Fruit fly (Drosophila melanogaster): ENCODE results near the gene CG10413.

The CG10413 gene

DNA sequence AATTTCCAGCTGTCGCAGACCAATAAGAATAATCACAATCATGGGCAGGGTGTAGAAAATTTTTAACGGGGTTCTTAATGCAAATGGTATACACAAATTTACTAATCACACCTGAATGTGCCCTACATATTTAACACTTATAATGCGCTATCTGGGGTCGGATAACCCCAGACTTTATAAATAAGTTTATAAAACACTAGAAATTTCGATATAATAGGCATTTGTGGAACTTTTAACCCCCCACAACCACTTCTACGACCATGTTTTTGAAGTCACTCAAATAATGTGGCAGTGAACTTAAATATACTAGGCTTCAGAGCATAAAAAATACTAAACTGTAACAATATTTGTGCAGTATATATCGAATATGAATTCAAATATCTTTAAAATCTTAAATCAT lies at the start of gene CG10413 (continued):
- TF ChIP-seq CG16779 (tag; optimal IDR thresholded peaks at IDR 0.05) (no peak), CG3032 (tag; optimal IDR thresholded peaks at IDR 0.05) (peak; percentile 98), Hr39 (GFP tag; optimal IDR thresholded peaks at IDR 0.05) (peak; percentile 99), eg (GFP tag; IDR thresholded peaks at IDR 0.05) (peak; percentile 97), dsx (GFP tag; optimal IDR thresholded peaks at IDR 0.05; ENCODE audit: poor library complexity, severe bottlenecking) (peak; percentile 95), achi (GFP tag; optimal IDR thresholded peaks at IDR 0.05) (peak; percentile 98), cyc (GFP tag; optimal IDR thresholded peaks at IDR 0.05) (peak; percentile 99), CG31627 (GFP tag; optimal IDR thresholded peaks at IDR 0.05) (peak; percentile 99)

dm6 chr2L:18653328-18653675 lies 48.3 kb upstream of the CG10413 start:
- TF ChIP-seq lz (GFP tag; optimal IDR thresholded peaks at IDR 0.05), result peak; percentile 82
- TF ChIP-seq net (GFP tag; optimal IDR thresholded peaks at IDR 0.05), result peak; percentile 78
- peak; percentile 62 to 73 for TF ChIP-seq ss (GFP tag; optimal IDR thresholded peaks at IDR 0.05)
- TF ChIP-seq CG6808 (GFP tag; optimal IDR thresholded peaks at IDR 0.05), result peak; percentile 73
- peak; percentile 48 for TF ChIP-seq CG9139 (GFP tag; optimal IDR thresholded peaks at IDR 0.05)
- TF ChIP-seq svp (GFP tag), result peak; percentile 97
- peak; percentile 70 for TF ChIP-seq Sox15 (GFP tag; optimal IDR thresholded peaks at IDR 0.05)
- peak; percentile 86 for TF ChIP-seq vri (GFP tag; optimal IDR thresholded peaks at IDR 0.05)
- no peak for TF ChIP-seq fd85E (GFP tag; optimal IDR thresholded peaks at IDR 0.05)
- TF ChIP-seq spab (GFP tag; optimal IDR thresholded peaks at IDR 0.05), result peak; percentile 79
- TF ChIP-seq Gug (GFP tag; IDR thresholded peaks at IDR 0.05), result peak; percentile 35; the same call in 1 of the 2 replicates
- peak; percentile 78 for TF ChIP-seq CG11902 (GFP tag; optimal IDR thresholded peaks at IDR 0.05)
- peak; percentile 70 for TF ChIP-seq fd59A (GFP tag; optimal IDR thresholded peaks at IDR 0.05)
- peak; percentile 68; the same call in 1 of the 2 replicates for TF ChIP-seq CG15336 (GFP tag; IDR thresholded peaks at IDR 0.05)
- TF ChIP-seq fkh (GFP tag; optimal IDR thresholded peaks at IDR 0.05), result no peak
- TF ChIP-seq Hr38 (GFP tag; optimal IDR thresholded peaks at IDR 0.05), result no peak
- peak; percentile 76 for TF ChIP-seq CG6792 (GFP tag; optimal IDR thresholded peaks at IDR 0.05)
- peak; percentile 85 for TF ChIP-seq dsx (GFP tag; optimal IDR thresholded peaks at IDR 0.05; ENCODE audit: poor library complexity, severe bottlenecking)
- peak; percentile 81 for TF ChIP-seq CG1621 (tag; optimal IDR thresholded peaks at IDR 0.05)
- peak; percentile 97 for TF ChIP-seq Eip78C (GFP tag)
- TF ChIP-seq CG11762 (GFP tag; optimal IDR thresholded peaks at IDR 0.05; ENCODE audit: insufficient read depth), result peak; percentile 75
- TF ChIP-seq salr (GFP tag; optimal IDR thresholded peaks at IDR 0.05), result peak; percentile 43 to 62
- TF ChIP-seq eg (GFP tag; IDR thresholded peaks at IDR 0.05), result peak; percentile 72; the same call in 2 of the 3 replicates
- peak; percentile 81 for TF ChIP-seq Met (GFP tag; optimal IDR thresholded peaks at IDR 0.05)
- TF ChIP-seq CG3919 (GFP tag; optimal IDR thresholded peaks at IDR 0.05), result peak; percentile 86
- peak; percentile 83 for TF ChIP-seq acj6 (GFP tag; optimal IDR thresholded peaks at IDR 0.05)
- peak; percentile 78 for TF ChIP-seq CG10631 (GFP tag; optimal IDR thresholded peaks at IDR 0.05)
- peak; percentile 89 for TF ChIP-seq Sox102F (GFP tag; optimal IDR thresholded peaks at IDR 0.05)
- peak; percentile 95 for TF ChIP-seq topi (GFP tag; optimal IDR thresholded peaks at IDR 0.05)
- peak; percentile 84 for TF ChIP-seq Sox14 (GFP tag; optimal IDR thresholded peaks at IDR 0.05)
- no peak for TF ChIP-seq CG6854 (GFP tag; optimal IDR thresholded peaks at IDR 0.05)
- peak; percentile 73 for TF ChIP-seq CG7368 (GFP tag; optimal IDR thresholded peaks at IDR 0.05)
- no peak for TF ChIP-seq CG11294 (GFP tag; IDR thresholded peaks at IDR 0.05)
- TF ChIP-seq esn (GFP tag; optimal IDR thresholded peaks at IDR 0.05), result peak; percentile 90
- TF ChIP-seq CG8119 (GFP tag; IDR thresholded peaks at IDR 0.05), result peak; percentile 62; the same call in 2 of the 3 replicates
- TF ChIP-seq Hr4 (GFP tag; optimal IDR thresholded peaks at IDR 0.05), result peak; percentile 63
- TF ChIP-seq CG32006 (GFP tag; optimal IDR thresholded peaks at IDR 0.05), result peak; percentile 67
- TF ChIP-seq Eip93F (GFP tag; optimal IDR thresholded peaks at IDR 0.05), result peak; percentile 61
- TF ChIP-seq dac (GFP tag; optimal IDR thresholded peaks at IDR 0.05), result no peak
- TF ChIP-seq OdsH (GFP tag; optimal IDR thresholded peaks at IDR 0.05), result peak; percentile 80
- peak; percentile 28 for TF ChIP-seq CG6276 (GFP tag; optimal IDR thresholded peaks at IDR 0.05)
- peak; percentile 90 for TF ChIP-seq Ets21C (GFP tag; optimal IDR thresholded peaks at IDR 0.05)
- peak; percentile 83 for TF ChIP-seq pdm3 (GFP tag; optimal IDR thresholded peaks at IDR 0.05)
- peak; percentile 84 for TF ChIP-seq CG6163 (GFP tag; IDR thresholded peaks at IDR 0.05)
- peak; percentile 76 for TF ChIP-seq Eip75B (GFP tag; optimal IDR thresholded peaks at IDR 0.05)

All from whole organism, prepupa.